Fruit fly (Drosophila melanogaster) whole organism: ENCODE results near the gene CG14851.

Experiments used
- CG8478 ChIP-seq: fragments of >200 bp; optimal IDR thresholded peaks from 2 replicates; lab custom pipeline; 2018; ENCODE audit warnings: inconsistent platforms
- EcR ChIP-seq, 2 experiments: fragments of >200 bp; optimal IDR thresholded peaks; 2 replicates each; lab custom pipeline; 2017; ENCODE audit warnings: missing biosample characterization in 2 of 2, missing genetic modification characterization in 2 of 2, missing genetic modification reagents in 2 of 2
- psq ChIP-seq: fragments of >200 bp; optimal IDR thresholded peaks from 2 replicates; lab custom pipeline; 2017
- usp ChIP-seq: fragments of >200 bp; optimal IDR thresholded peaks from 2 replicates; lab custom pipeline; 2017; ENCODE audit warnings: missing biosample characterization, missing genetic modification characterization, mixed read lengths

- TF ChIP-seq CG8478 (lab: Kevin White, UChicago) (no peak), usp (GFP tag; lab: Kevin White, UChicago) (no peak), EcR (GFP tag; optimal IDR thresholded peaks at IDR 0.05; lab: Kevin White, UChicago) (no peak), psq (lab: Kevin White, UChicago) (no peak)
These were observed 5.2 kb downstream of the CG14851 start, which contains the start of gene CG31313 for dm6 chr3R:14567329-14567728.
